Worm (Caenorhabditis elegans) whole organism, late embryonic: ENCODE data around the gene Y17G7B.22.
A peak's percentile ranks its signal among the peaks of the same experiment; 100 is the strongest.

Source experiments
- C08G9.2 ChIP-seq: sonication (generic microtip); optimal IDR thresholded peaks from 2 replicates; lab custom pipeline; 2016; ENCODE audit warnings: mild to moderate bottlenecking, missing genetic modification characterization, moderate library complexity, missing compliant biosample characterization
- F13H6.1 ChIP-seq: sonication (generic microtip); optimal IDR thresholded peaks from 2 replicates; lab custom pipeline; 2016; ENCODE audit warnings: missing genetic modification characterization, missing compliant biosample characterization
- K09A11.1 ChIP-seq: sonication (generic microtip); optimal IDR thresholded peaks from 2 replicates; lab custom pipeline; 2017; ENCODE audit warnings: antibody characterized with exemption, mild to moderate bottlenecking, missing genetic modification characterization, missing compliant biosample characterization; ENCODE audit not compliant: insufficient read depth
- T23F11.4 ChIP-seq: fragments of 200-800 bp; sonication (Bioruptor generic); optimal IDR thresholded peaks from 2 replicates; lab custom pipeline; 2018; ENCODE audit warnings: mild to moderate bottlenecking, missing genetic modification characterization, missing compliant biosample characterization
- ahr-1 ChIP-seq: sonication (generic microtip); optimal IDR thresholded peaks from 2 replicates; lab custom pipeline; 2016; ENCODE audit warnings: missing genetic modification characterization, missing compliant biosample characterization
- ama-1 ChIP-seq: fragments of 150-350 bp; optimal IDR thresholded peaks from 2 replicates; lab custom pipeline; 2014
- ceh-18 ChIP-seq: sonication (generic microtip); optimal IDR thresholded peaks from 2 replicates; lab custom pipeline; 2016; ENCODE audit warnings: missing genetic modification characterization, missing compliant biosample characterization
- ceh-2 ChIP-seq: sonication (generic microtip); optimal IDR thresholded peaks from 2 replicates; lab custom pipeline; 2016; ENCODE audit warnings: missing genotype, missing genetic modification characterization, missing compliant biosample characterization
- ceh-22 ChIP-seq: sonication (generic microtip); optimal IDR thresholded peaks from 2 replicates; lab custom pipeline; 2017; ENCODE audit warnings: missing biosample characterization, missing genetic modification characterization
- ceh-24 ChIP-seq: sonication (generic microtip); optimal IDR thresholded peaks from 2 replicates; lab custom pipeline; 2016; ENCODE audit warnings: mild to moderate bottlenecking, missing genetic modification characterization, missing compliant biosample characterization
- ceh-45 ChIP-seq: fragments of 200-800 bp; sonication (Bioruptor generic); IDR thresholded peaks from 2 replicates; pipeline ENCODE4 v1.3.6; 2022; ENCODE audit warnings: missing genetic modification reagents, missing genetic modification characterization, missing compliant biosample characterization
- ceh-6 ChIP-seq: fragments of 200-800 bp; sonication (Bioruptor generic); optimal IDR thresholded peaks from 2 replicates; lab custom pipeline; 2018; ENCODE audit warnings: mild to moderate bottlenecking, missing genetic modification characterization, missing compliant biosample characterization
- ceh-9 ChIP-seq: sonication (generic microtip); optimal IDR thresholded peaks from 2 replicates; lab custom pipeline; 2016; ENCODE audit warnings: mild to moderate bottlenecking, missing genetic modification characterization, inconsistent platforms, missing compliant biosample characterization
- dve-1 ChIP-seq: sonication (generic microtip); optimal IDR thresholded peaks from 2 replicates; lab custom pipeline; 2017; ENCODE audit warnings: antibody characterized with exemption, mild to moderate bottlenecking, missing genetic modification characterization, missing compliant biosample characterization
- elt-4 ChIP-seq: sonication (generic microtip); optimal IDR thresholded peaks from 2 replicates; lab custom pipeline; 2016; ENCODE audit warnings: missing genetic modification characterization, missing compliant biosample characterization
- ets-4 ChIP-seq: sonication (generic microtip); optimal IDR thresholded peaks from 2 replicates; lab custom pipeline; 2016; ENCODE audit warnings: missing genetic modification characterization, missing compliant biosample characterization
- fax-1 ChIP-seq: sonication (generic microtip); optimal IDR thresholded peaks from 2 replicates; lab custom pipeline; 2016; ENCODE audit warnings: missing genotype, missing genetic modification characterization, missing compliant biosample characterization
- fkh-10 ChIP-seq: fragments of 150-350 bp; optimal IDR thresholded peaks from 2 replicates; lab custom pipeline; 2014; ENCODE audit warnings: missing biosample characterization, missing genetic modification reagents, missing genetic modification characterization
- gmeb-2 ChIP-seq: sonication (generic microtip); optimal IDR thresholded peaks from 2 replicates; lab custom pipeline; 2016; ENCODE audit warnings: missing genetic modification characterization, inconsistent platforms, missing compliant biosample characterization
- hlh-30 ChIP-seq: sonication (generic microtip); optimal IDR thresholded peaks from 2 replicates; lab custom pipeline; 2017; ENCODE audit warnings: antibody characterized with exemption, missing genetic modification characterization, missing compliant biosample characterization; ENCODE audit not compliant: insufficient read depth
- lin-11 ChIP-seq: fragments of 200-800 bp; sonication (Bioruptor generic); optimal IDR thresholded peaks from 2 replicates; lab custom pipeline; 2018; ENCODE audit warnings: mild to moderate bottlenecking, missing genetic modification characterization, missing compliant biosample characterization
- mec-3 ChIP-seq: sonication (generic microtip); optimal IDR thresholded peaks from 2 replicates; lab custom pipeline; 2016; ENCODE audit warnings: borderline replicate concordance, missing genetic modification characterization, missing compliant biosample characterization
- nfya-1 ChIP-seq: sonication (generic microtip); optimal IDR thresholded peaks from 2 replicates; lab custom pipeline; 2017; ENCODE audit warnings: missing genetic modification characterization, mild to moderate bottlenecking, missing compliant biosample characterization, antibody characterized with exemption, moderate library complexity
- nhr-11 ChIP-seq: fragments of 150-350 bp; optimal IDR thresholded peaks from 2 replicates; lab custom pipeline; 2014; ENCODE audit warnings: missing biosample characterization, missing genetic modification characterization
- npax-4 ChIP-seq: sonication (generic microtip); optimal IDR thresholded peaks from 2 replicates; lab custom pipeline; 2016; ENCODE audit warnings: missing genetic modification characterization, missing compliant biosample characterization
- odd-2 ChIP-seq: sonication (generic microtip); optimal IDR thresholded peaks from 2 replicates; lab custom pipeline; 2017; ENCODE audit warnings: antibody characterized with exemption, mild to moderate bottlenecking, missing genetic modification characterization, missing compliant biosample characterization
- pat-9 ChIP-seq: fragments of 200-800 bp; sonication (Bioruptor generic); optimal IDR thresholded peaks from 2 replicates; lab custom pipeline; 2018; ENCODE audit warnings: mild to moderate bottlenecking, missing genetic modification characterization, moderate library complexity, missing compliant biosample characterization
- pax-1 ChIP-seq: fragments of 150-350 bp; optimal IDR thresholded peaks from 2 replicates; lab custom pipeline; 2014; ENCODE audit warnings: missing biosample characterization, missing genetic modification characterization
- pros-1 ChIP-seq: fragments of 150-350 bp; optimal IDR thresholded peaks from 2 replicates; lab custom pipeline; 2014; ENCODE audit warnings: missing biosample characterization, missing genetic modification reagents, missing genetic modification characterization
- ref-2 ChIP-seq: sonication (generic microtip); optimal IDR thresholded peaks from 2 replicates; lab custom pipeline; 2016; ENCODE audit warnings: missing genetic modification characterization, missing compliant biosample characterization
- sox-4 ChIP-seq: sonication (generic microtip); optimal IDR thresholded peaks from 2 replicates; lab custom pipeline; 2017; ENCODE audit warnings: mild to moderate bottlenecking, missing genetic modification characterization, inconsistent platforms, missing compliant biosample characterization
- syd-9 ChIP-seq: sonication (generic microtip); optimal IDR thresholded peaks from 2 replicates; lab custom pipeline; 2016; ENCODE audit warnings: mild to moderate bottlenecking, missing genetic modification characterization, moderate library complexity, missing compliant biosample characterization
- tbx-7 ChIP-seq: sonication (generic microtip); optimal IDR thresholded peaks from 2 replicates; lab custom pipeline; 2016; ENCODE audit warnings: missing genotype, missing genetic modification characterization, missing compliant biosample characterization
- unc-3 ChIP-seq, 2 experiments: fragments of 200-800 bp in 1 of 2; sonication (Bioruptor generic) in 1 of 2; sonication (generic microtip) in 1 of 2; conservative IDR thresholded peaks in 1 of 2; optimal IDR thresholded peaks in 1 of 2; 2 replicates each; pipeline versions ENCODE4 v1.3.6 to Lab custom; 2016 to 2022; ENCODE audit warnings: missing compliant biosample characterization in 2 of 2, missing genetic modification characterization in 2 of 2, missing genetic modification reagents in 1 of 2
- unc-42 ChIP-seq: sonication (generic microtip); optimal IDR thresholded peaks from 2 replicates; lab custom pipeline; 2016; ENCODE audit warnings: missing genotype, missing genetic modification characterization, missing compliant biosample characterization
- unc-55 ChIP-seq: sonication (generic microtip); optimal IDR thresholded peaks from 2 replicates; lab custom pipeline; 2017; ENCODE audit warnings: missing biosample characterization, missing genetic modification reagents, missing genetic modification characterization
- unc-86 ChIP-seq: sonication (generic microtip); optimal IDR thresholded peaks from 2 replicates; lab custom pipeline; 2016; ENCODE audit warnings: missing genetic modification characterization, missing compliant biosample characterization

Gene Y17G7B.22

ce11 chrII:12042108-12042960 is 25.5 kb upstream of the Y17G7B.22 start, which contains the start of gene ippk-1 (continued):
- peak; percentile 96 for TF ChIP-seq C08G9.2 (tag; lab: Kevin White, UChicago)
- peak; percentile 68 for TF ChIP-seq syd-9
- TF ChIP-seq ceh-9: no peak
- no peak for TF ChIP-seq ceh-22
- TF ChIP-seq ceh-6: no peak
- TF ChIP-seq ets-4: peak; percentile 95
- TF ChIP-seq ceh-2: peak; percentile 97
- peak; percentile 55; the same call in 1 of the 2 replicates for TF ChIP-seq unc-3 (GFP tag; conservative IDR thresholded peaks at IDR 0.05; lab: Robert Waterston, UW)
- peak; percentile 26 for TF ChIP-seq unc-3 (tag; optimal IDR thresholded peaks at IDR 0.05; lab: Kevin White, UChicago)
- no peak for TF ChIP-seq ceh-45
- TF ChIP-seq gmeb-2 (tag; lab: Kevin White, UChicago): peak; percentile 6
- peak; percentile 41 for TF ChIP-seq hlh-30 (tag; lab: Kevin White, UChicago)
- TF ChIP-seq tbx-7 (tag; lab: Kevin White, UChicago): peak; percentile 97
- no peak for TF ChIP-seq fkh-10 (GFP tag; lab: Kevin White, UChicago)
- TF ChIP-seq lin-11 (tag; lab: Kevin White, UChicago): peak; percentile 19
- no peak for TF ChIP-seq ama-1 (lab: Kevin White, UChicago)
- TF ChIP-seq fax-1 (tag; lab: Kevin White, UChicago): peak; percentile 94
- TF ChIP-seq T23F11.4 (GFP tag; lab: Kevin White, UChicago): peak; percentile 24
- peak; percentile 93 for TF ChIP-seq unc-42 (tag; lab: Kevin White, UChicago)
- TF ChIP-seq elt-4 (tag; lab: Kevin White, UChicago): peak; percentile 69
- peak; percentile 30 for TF ChIP-seq ceh-24 (tag; lab: Kevin White, UChicago)
- peak; percentile 92 for TF ChIP-seq ahr-1 (tag; lab: Kevin White, UChicago)
- TF ChIP-seq npax-4 (tag; lab: Kevin White, UChicago): no peak
- TF ChIP-seq unc-55: peak; percentile 22
- no peak for TF ChIP-seq sox-4 (tag; lab: Kevin White, UChicago)
- peak; percentile 70 for TF ChIP-seq ceh-18 (tag; lab: Kevin White, UChicago)

ce11 chrII:12049281-12049680 is 18.5 kb upstream of the Y17G7B.22 start, which contains the start of gene nadk-2:
TSS of gene nadk-2 (plus strand) at chrII:12049581.
- TF ChIP-seq unc-3 (GFP tag; conservative IDR thresholded peaks at IDR 0.05; lab: Robert Waterston, UW) (no peak), unc-3 (tag; optimal IDR thresholded peaks at IDR 0.05; lab: Kevin White, UChicago) (no peak), lin-11 (tag; lab: Kevin White, UChicago) (no peak), unc-42 (tag; lab: Kevin White, UChicago) (no peak), pros-1 (no peak), npax-4 (tag; lab: Kevin White, UChicago) (no peak)

ce11 chrII:12050607-12051006 is 17.2 kb upstream of the Y17G7B.22 start:
- TF ChIP-seq pax-1 (no peak), ceh-6 (no peak), ref-2 (no peak), ahr-1 (tag; lab: Kevin White, UChicago) (no peak), nfya-1 (tag; lab: Kevin White, UChicago) (no peak), unc-86 (tag; lab: Kevin White, UChicago) (no peak), mec-3 (tag; lab: Kevin White, UChicago) (no peak), nhr-11 (no peak), K09A11.1 (tag; lab: Kevin White, UChicago) (no peak), dve-1 (tag; lab: Kevin White, UChicago) (no peak), pat-9 (no peak), F13H6.1 (tag; lab: Kevin White, UChicago) (no peak), odd-2 (tag; lab: Kevin White, UChicago) (no peak), tbx-7 (tag; lab: Kevin White, UChicago) (no peak), ets-4 (no peak)
- TF ChIP-seq, all 69 proteins: peak for 0
